Fruit fly (Drosophila melanogaster): ENCODE results near the gene Ptip.

Ptip gene

dm6 chr3L:14055260-14055696 is 26.4 kb upstream of the Ptip start:
- TF ChIP-seq Dll (optimal IDR thresholded peaks at IDR 0.05) (no peak), psq (optimal IDR thresholded peaks at IDR 0.05) (no peak), CG8478 (optimal IDR thresholded peaks at IDR 0.05) (no peak), usp (GFP tag; optimal IDR thresholded peaks at IDR 0.05) (no peak)

DNA sequence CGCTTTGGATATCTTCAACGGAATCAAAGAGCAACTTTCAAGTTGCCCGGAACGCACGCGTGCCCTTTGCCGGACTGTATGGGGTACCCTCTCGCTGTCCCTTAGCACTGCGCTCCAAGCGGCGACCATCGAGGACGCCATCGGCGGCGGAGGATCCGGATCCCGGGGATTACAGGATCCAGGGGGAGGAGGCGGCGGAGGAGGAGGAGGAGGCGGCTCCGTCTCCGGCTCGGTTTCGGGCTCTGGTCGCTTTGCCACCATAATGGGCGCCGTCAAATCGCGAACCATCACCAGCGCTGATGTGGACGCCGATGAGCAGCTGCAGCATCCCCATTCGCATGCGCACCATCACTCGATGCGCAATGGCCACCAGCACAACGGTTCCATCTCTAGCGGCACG is 24.9 kb upstream of the Ptip start:
- no peak for TF ChIP-seq usp (GFP tag; optimal IDR thresholded peaks at IDR 0.05)
- TF ChIP-seq Dll (optimal IDR thresholded peaks at IDR 0.05): no peak
- TF ChIP-seq CG8478 (optimal IDR thresholded peaks at IDR 0.05): no peak
- no peak for TF ChIP-seq pan (optimal IDR thresholded peaks at IDR 0.05)
- no peak for TF ChIP-seq psq (optimal IDR thresholded peaks at IDR 0.05)
- no peak for TF ChIP-seq EcR (GFP tag; optimal IDR thresholded peaks at IDR 0.05)

DNA sequence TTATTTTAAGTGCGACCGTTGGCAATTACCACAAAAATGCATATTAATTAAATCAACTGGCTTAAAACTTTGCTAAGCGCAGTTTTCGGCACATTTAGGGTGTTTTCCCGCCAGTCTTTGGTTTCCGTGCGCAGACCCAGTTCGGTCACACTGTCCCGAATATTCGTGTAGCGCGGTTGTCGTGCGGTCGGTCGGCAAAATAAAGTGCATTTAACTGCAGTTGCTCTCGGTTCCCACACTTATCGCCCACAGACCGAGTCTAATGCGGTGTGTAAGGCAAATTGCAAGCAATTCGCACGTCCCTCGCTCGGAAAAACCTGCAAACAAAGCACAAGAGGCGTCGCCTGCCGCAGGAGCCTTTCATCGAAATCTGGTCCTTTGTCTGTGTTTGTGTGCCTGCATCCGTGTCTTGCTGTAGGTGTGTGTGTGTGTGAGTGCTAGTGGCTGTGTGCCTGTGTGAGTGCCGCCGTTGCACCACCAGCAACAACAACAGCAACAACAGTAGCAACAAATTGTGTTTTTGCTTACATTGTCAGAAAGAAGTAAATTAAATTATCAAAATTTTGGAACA is 24.2 kb upstream of the Ptip start, which contains the start of the genes CG13484 and Frl:
Gene CG13484 (minus strand): TSS at position 7 of the 571 bp plus-strand sequence.
Gene Frl (plus strand): TSS at position 143 of the 571 bp plus-strand sequence.
- TF ChIP-seq EcR (GFP tag; optimal IDR thresholded peaks at IDR 0.05) (no peak), CG8478 (optimal IDR thresholded peaks at IDR 0.05) (no peak), Dll (optimal IDR thresholded peaks at IDR 0.05) (no peak), psq (optimal IDR thresholded peaks at IDR 0.05) (no peak)

- no peak for TF ChIP-seq pan (optimal IDR thresholded peaks at IDR 0.05)
- TF ChIP-seq CG8478 (optimal IDR thresholded peaks at IDR 0.05): no peak
- TF ChIP-seq EcR (GFP tag; optimal IDR thresholded peaks at IDR 0.05): no peak
- TF ChIP-seq psq (optimal IDR thresholded peaks at IDR 0.05): no peak
- no peak for TF ChIP-seq Dll (optimal IDR thresholded peaks at IDR 0.05)
- no peak for TF ChIP-seq usp (GFP tag; optimal IDR thresholded peaks at IDR 0.05)
Observed at dm6 chr3L:14050944-14051548, 22.1 kb upstream of the Ptip start, which contains the start of gene CG6833. Gene CG6833 (plus strand): TSS chr3L:14051206.

DNA sequence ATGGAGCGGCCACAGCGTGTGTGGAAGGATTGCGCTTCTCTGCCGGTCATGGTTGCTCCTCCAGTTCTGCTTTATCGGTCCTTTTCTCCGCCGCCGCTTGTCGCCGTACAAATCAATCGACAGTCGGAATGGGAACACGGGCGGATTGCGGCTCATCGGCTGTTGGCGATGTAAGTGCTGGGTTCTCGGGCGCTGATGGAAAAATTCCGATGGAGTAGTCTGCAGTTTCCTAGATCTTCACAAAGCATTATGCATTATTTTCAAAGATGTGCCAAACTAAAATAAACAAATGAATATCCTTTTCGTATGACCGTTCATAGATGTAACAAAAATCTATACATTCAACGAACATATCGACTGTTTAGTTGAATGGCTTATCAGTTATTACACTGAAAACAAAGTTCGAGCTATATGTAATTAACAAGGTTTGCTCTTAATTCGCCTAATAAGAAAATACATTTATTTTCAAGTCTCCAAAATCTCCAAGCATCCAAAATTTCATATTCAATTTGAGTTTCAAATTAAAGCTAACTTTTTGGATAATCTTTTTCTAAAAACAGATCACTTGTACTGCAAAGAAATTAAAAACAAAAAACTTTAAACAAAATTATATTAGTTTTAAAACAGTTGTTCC is 20.8 kb upstream of the Ptip start, which contains the start of gene Neurl4:
Gene Neurl4 (minus strand): TSS at position 273 of the 634 bp plus-strand sequence.
- no peak for TF ChIP-seq EcR (GFP tag; optimal IDR thresholded peaks at IDR 0.05)
- TF ChIP-seq psq (optimal IDR thresholded peaks at IDR 0.05): no peak
- no peak for TF ChIP-seq usp (GFP tag; optimal IDR thresholded peaks at IDR 0.05)
- no peak for TF ChIP-seq pan (optimal IDR thresholded peaks at IDR 0.05)
- no peak for TF ChIP-seq CG8478 (optimal IDR thresholded peaks at IDR 0.05)
- no peak for TF ChIP-seq Dll (optimal IDR thresholded peaks at IDR 0.05)

- peak; percentile 71 for TF ChIP-seq Dll (optimal IDR thresholded peaks at IDR 0.05)
- no peak for TF ChIP-seq usp (GFP tag; optimal IDR thresholded peaks at IDR 0.05)
Observed at dm6 chr3L:14037655-14038644, 9.0 kb upstream of the Ptip start.

DNA sequence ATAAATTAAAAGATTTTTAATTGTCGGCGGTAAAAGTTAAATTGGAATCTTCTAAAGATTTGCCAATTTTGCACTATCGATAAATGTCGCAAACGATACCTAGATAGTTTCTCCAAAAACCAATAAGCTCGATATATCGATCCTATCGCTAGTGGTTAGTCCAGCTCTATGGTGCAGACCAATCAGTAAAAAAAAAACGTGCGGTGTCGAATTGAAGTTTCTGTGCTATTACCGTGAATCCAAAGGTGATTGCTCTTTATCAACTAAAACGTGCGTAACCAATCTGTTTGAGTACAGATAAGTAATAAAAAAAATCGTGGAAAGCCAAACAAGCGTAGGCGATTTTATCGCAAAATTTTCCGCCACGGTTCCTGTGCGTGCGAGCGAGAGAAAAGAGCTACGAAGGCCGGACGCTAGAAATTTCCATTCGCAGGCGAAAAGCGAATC is 8.0 kb upstream of the Ptip start, which contains the start of gene Hsp110:
Gene Hsp110 (plus strand): TSS at position 153 of the 447 bp plus-strand sequence.
- TF ChIP-seq usp (GFP tag; optimal IDR thresholded peaks at IDR 0.05) (no peak), pan (optimal IDR thresholded peaks at IDR 0.05) (no peak), Dll (optimal IDR thresholded peaks at IDR 0.05) (no peak), psq (optimal IDR thresholded peaks at IDR 0.05) (no peak)

DNA sequence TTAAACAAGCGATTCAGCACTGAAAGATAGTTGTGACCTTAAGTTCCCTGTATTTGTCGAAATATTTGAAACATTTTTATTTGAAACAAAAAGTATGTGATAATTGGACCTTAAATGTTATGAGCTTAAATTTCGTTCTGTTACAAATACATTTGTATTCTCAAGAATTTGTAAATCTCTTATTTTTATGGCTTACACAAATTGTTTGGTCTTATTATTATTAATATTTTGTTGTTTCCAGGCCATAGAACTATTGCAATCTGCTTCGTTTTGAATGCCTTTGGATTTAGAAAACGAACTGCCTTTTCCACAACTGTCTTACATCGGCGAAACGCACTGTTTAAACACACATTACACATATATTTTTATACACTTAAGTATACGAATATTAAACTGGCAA is 5.6 kb upstream of the Ptip start, which contains the start of gene CG6661:
Gene CG6661 (plus strand): TSS at position 301 of the 400 bp plus-strand sequence.
- TF ChIP-seq pan (optimal IDR thresholded peaks at IDR 0.05): no peak
- TF ChIP-seq psq (optimal IDR thresholded peaks at IDR 0.05): no peak
- TF ChIP-seq usp (GFP tag; optimal IDR thresholded peaks at IDR 0.05): no peak
- TF ChIP-seq EcR (GFP tag; optimal IDR thresholded peaks at IDR 0.05): no peak
- no peak for TF ChIP-seq CG8478 (optimal IDR thresholded peaks at IDR 0.05)
- TF ChIP-seq Dll (optimal IDR thresholded peaks at IDR 0.05): no peak

dm6 chr3L:14031171-14032126 is 2.5 kb upstream of the Ptip start, which contains the start of the genes CG6650 and endos:
Gene CG6650 (plus strand): TSS chr3L:14031450.
Gene endos (minus strand): TSS chr3L:14031706.
- TF ChIP-seq pan (optimal IDR thresholded peaks at IDR 0.05) (no peak), EcR (GFP tag; optimal IDR thresholded peaks at IDR 0.05) (no peak), usp (GFP tag; optimal IDR thresholded peaks at IDR 0.05) (no peak), psq (optimal IDR thresholded peaks at IDR 0.05) (no peak), Dll (optimal IDR thresholded peaks at IDR 0.05) (no peak), CG8478 (optimal IDR thresholded peaks at IDR 0.05) (no peak)

DNA sequence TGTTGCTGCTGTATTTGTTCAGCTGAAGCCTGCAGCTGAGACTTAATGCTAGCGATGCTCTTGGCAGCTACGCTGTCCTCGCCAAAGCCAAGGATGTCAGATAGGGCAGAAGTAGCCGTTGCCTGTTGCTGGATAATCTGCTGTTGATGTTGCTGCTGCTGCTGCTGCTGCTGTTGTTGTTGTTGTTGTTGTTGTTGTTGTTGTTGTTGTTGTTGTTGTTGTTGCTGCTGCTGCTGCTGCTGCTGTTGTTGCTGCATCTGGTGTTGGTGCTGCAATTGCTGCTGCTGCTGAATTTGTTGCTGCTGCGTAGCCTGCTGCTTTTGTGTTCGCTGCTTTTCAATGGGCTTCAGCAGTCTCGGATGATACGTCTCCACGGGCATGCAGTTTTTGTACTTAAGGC is 1.4 kb downstream of the Ptip start:
- TF ChIP-seq pan (optimal IDR thresholded peaks at IDR 0.05) (no peak), Dll (optimal IDR thresholded peaks at IDR 0.05) (no peak), CG8478 (optimal IDR thresholded peaks at IDR 0.05) (no peak), usp (GFP tag; optimal IDR thresholded peaks at IDR 0.05) (no peak), EcR (GFP tag; optimal IDR thresholded peaks at IDR 0.05) (no peak), psq (optimal IDR thresholded peaks at IDR 0.05) (no peak)
